Fruit fly (Drosophila melanogaster) whole organism, embryonic: ENCODE data around the gene CG6610.

Source experiments
- Adf1 ChIP-seq: fragments of 200-800 bp; sonication (Bioruptor generic); IDR thresholded peaks from 2 replicates; pipeline ENCODE4 v1.3.6; 2022; ENCODE audit warnings: missing biosample characterization, missing genetic modification characterization
- Atf-2 ChIP-seq: fragments of 200-800 bp; sonication (Bioruptor generic); optimal IDR thresholded peaks from 2 replicates; lab custom pipeline; 2016; ENCODE audit warnings: missing biosample characterization, missing genetic modification characterization
- Atf6 ChIP-seq: fragments of 200-800 bp; sonication (Bioruptor generic); IDR thresholded peaks from 2 replicates; pipeline ENCODE4 v1.3.6; 2022; ENCODE audit warnings: missing biosample characterization, missing genetic modification characterization
- CG1024 ChIP-seq: fragments of 200-800 bp; sonication (Bioruptor generic); IDR thresholded peaks from 2 replicates; pipeline ENCODE4 v1.3.6; 2022; ENCODE audit warnings: missing biosample characterization, missing genetic modification characterization
- CG11247 ChIP-seq: fragments of 200-800 bp; sonication (Bioruptor generic); IDR thresholded peaks from 2 replicates; pipeline ENCODE4 v1.3.6; 2022; ENCODE audit warnings: missing biosample characterization, missing genetic modification characterization
- CG11398 ChIP-seq: fragments of 200-800 bp; sonication (Bioruptor generic); optimal IDR thresholded peaks from 2 replicates; lab custom pipeline; 2016; ENCODE audit warnings: missing biosample characterization, missing genetic modification characterization
- CG12219 ChIP-seq: fragments of 200-800 bp; sonication (Bioruptor generic); optimal IDR thresholded peaks from 3 replicates; lab custom pipeline; 2018; ENCODE audit warnings: missing biosample characterization, mild to moderate bottlenecking, missing genetic modification characterization
- CG13296 ChIP-seq: fragments of 200-800 bp; sonication (Bioruptor generic); optimal IDR thresholded peaks from 3 replicates; lab custom pipeline; 2018; ENCODE audit warnings: missing biosample characterization, mild to moderate bottlenecking, missing genetic modification characterization
- CG13894 ChIP-seq: fragments of 200-800 bp; sonication (Bioruptor generic); optimal IDR thresholded peaks from 3 replicates; lab custom pipeline; 2018; ENCODE audit warnings: missing biosample characterization, mild to moderate bottlenecking, missing genetic modification characterization, moderate library complexity
- CG14965 ChIP-seq: fragments of 200-800 bp; sonication (Bioruptor generic); optimal IDR thresholded peaks from 2 replicates; lab custom pipeline; 2016; ENCODE audit warnings: missing biosample characterization, missing genetic modification characterization, borderline replicate concordance
- CG15601 ChIP-seq: fragments of 200-800 bp; sonication (Bioruptor generic); optimal IDR thresholded peaks from 3 replicates; lab custom pipeline; 2019; ENCODE audit warnings: missing biosample characterization, mild to moderate bottlenecking, missing genetic modification characterization, moderate library complexity
- CG16863 ChIP-seq: fragments of 200-800 bp; sonication (Bioruptor generic); optimal IDR thresholded peaks from 3 replicates; lab custom pipeline; 2016; ENCODE audit warnings: missing biosample characterization, missing genetic modification characterization
- CG18476 ChIP-seq: fragments of 200-800 bp; sonication (Bioruptor generic); optimal IDR thresholded peaks from 2 replicates; lab custom pipeline; 2016; ENCODE audit warnings: missing biosample characterization, mild to moderate bottlenecking, missing genetic modification characterization
- CG2875 ChIP-seq: fragments of 200-800 bp; sonication (Bioruptor generic); optimal IDR thresholded peaks from 2 replicates; lab custom pipeline; 2017; ENCODE audit warnings: missing biosample characterization, mild to moderate bottlenecking, missing genetic modification characterization, missing genetic modification reagents
- CG32767 ChIP-seq: fragments of 200-800 bp; sonication (Bioruptor generic); IDR thresholded peaks from 2 replicates; pipeline ENCODE4 v1.3.6; 2022; ENCODE audit warnings: missing biosample characterization, missing genetic modification characterization
- CG34422 ChIP-seq: fragments of 200-800 bp; sonication (Bioruptor generic); IDR thresholded peaks from 3 replicates; pipeline ENCODE4 v1.3.6; 2022; ENCODE audit warnings: missing biosample characterization, missing genetic modification characterization
- CG4617 ChIP-seq: fragments of 200-800 bp; sonication (Bioruptor generic); optimal IDR thresholded peaks from 3 replicates; lab custom pipeline; 2016; ENCODE audit warnings: missing biosample characterization, missing genetic modification characterization, borderline replicate concordance
- CG6689 ChIP-seq: fragments of 200-800 bp; sonication (Bioruptor generic); IDR thresholded peaks from 2 replicates; pipeline ENCODE4 v1.3.6; 2022; ENCODE audit warnings: missing biosample characterization, missing genetic modification characterization
- CG9215 ChIP-seq: fragments of 200-800 bp; sonication (Bioruptor generic); IDR thresholded peaks from 2 replicates; pipeline ENCODE4 v1.3.6; 2022; ENCODE audit warnings: missing biosample characterization, missing genetic modification characterization
- CG9437 ChIP-seq: fragments of 200-800 bp; sonication (Bioruptor generic); optimal IDR thresholded peaks from 2 replicates; lab custom pipeline; 2018; ENCODE audit warnings: missing biosample characterization, mild to moderate bottlenecking, missing genetic modification characterization
- D19B ChIP-seq: fragments of 200-800 bp; sonication (Bioruptor generic); optimal IDR thresholded peaks from 2 replicates; lab custom pipeline; 2017; ENCODE audit warnings: missing biosample characterization, mild to moderate bottlenecking, missing genetic modification characterization
- ERR ChIP-seq: fragments of 200-800 bp; sonication (Bioruptor generic); optimal IDR thresholded peaks from 2 replicates; lab custom pipeline; 2016; ENCODE audit warnings: missing biosample characterization, missing genetic modification characterization
- HmgD ChIP-seq: fragments of 200-800 bp; sonication (Bioruptor generic); optimal IDR thresholded peaks from 3 replicates; lab custom pipeline; 2016; ENCODE audit warnings: missing biosample characterization, missing genetic modification characterization
- Lim3 ChIP-seq: fragments of 200-800 bp; sonication (Bioruptor generic); IDR thresholded peaks from 2 replicates; pipeline ENCODE4 v1.3.6; 2022; ENCODE audit warnings: missing biosample characterization, missing genetic modification characterization
- Mad ChIP-seq: fragments of 200-800 bp; sonication (Bioruptor generic); optimal IDR thresholded peaks from 2 replicates; lab custom pipeline; 2016; ENCODE audit warnings: missing biosample characterization, missing genetic modification characterization
- Side ChIP-seq: fragments of 200-800 bp; sonication (Bioruptor generic); optimal IDR thresholded peaks from 2 replicates; lab custom pipeline; 2016; ENCODE audit warnings: missing biosample characterization, missing genetic modification characterization
- Six4 ChIP-seq: fragments of 200-800 bp; sonication (Bioruptor generic); optimal IDR thresholded peaks from 2 replicates; lab custom pipeline; 2016; ENCODE audit warnings: missing biosample characterization, missing genetic modification characterization
- Sry-δ ChIP-seq: fragments of 200-800 bp; sonication (Bioruptor generic); optimal IDR thresholded peaks from 2 replicates; lab custom pipeline; 2016; ENCODE audit warnings: missing biosample characterization, missing genetic modification characterization
- Stat92E ChIP-seq, 3 experiments: fragments of >200 bp in 2 of 3; fragments of 200-800 bp in 1 of 3; sonication (Bioruptor generic) in 1 of 3; optimal IDR thresholded peaks; 2 replicates each; lab custom pipeline; 2017 to 2019; ENCODE audit warnings: missing biosample characterization in 3 of 3, missing genetic modification characterization in 3 of 3, mild to moderate bottlenecking in 1 of 3, moderate library complexity in 1 of 3
- ac ChIP-seq: fragments of 200-800 bp; sonication (Bioruptor generic); optimal IDR thresholded peaks from 3 replicates; lab custom pipeline; 2017; ENCODE audit warnings: missing biosample characterization, mild to moderate bottlenecking, missing genetic modification characterization
- dysf ChIP-seq: fragments of 200-800 bp; sonication (Bioruptor generic); IDR thresholded peaks from 3 replicates; pipeline ENCODE4 v1.3.6; 2022; ENCODE audit warnings: missing biosample characterization, missing genetic modification characterization
- exex ChIP-seq: fragments of 200-800 bp; sonication (Bioruptor generic); optimal IDR thresholded peaks from 4 replicates; lab custom pipeline; 2018; ENCODE audit warnings: missing biosample characterization, mild to moderate bottlenecking, missing genetic modification characterization, moderate library complexity
- ftz-f1 ChIP-seq: fragments of 200-800 bp; sonication (Bioruptor generic); optimal IDR thresholded peaks from 2 replicates; lab custom pipeline; 2016; ENCODE audit warnings: missing biosample characterization, missing genetic modification characterization
- gsb-n ChIP-seq: fragments of 200-800 bp; sonication (Bioruptor generic); optimal IDR thresholded peaks from 3 replicates; lab custom pipeline; 2018; ENCODE audit warnings: missing biosample characterization, mild to moderate bottlenecking, missing genetic modification characterization
- ind ChIP-seq: fragments of 200-800 bp; sonication (Bioruptor generic); optimal IDR thresholded peaks from 3 replicates; lab custom pipeline; 2016; ENCODE audit warnings: missing biosample characterization, missing genetic modification characterization
- jigr1 ChIP-seq: fragments of 200-800 bp; sonication (Bioruptor generic); IDR thresholded peaks from 3 replicates; pipeline ENCODE4 v1.3.6; 2022; ENCODE audit warnings: missing biosample characterization, missing genetic modification characterization
- kay ChIP-seq: fragments of 200-800 bp; sonication (Bioruptor generic); optimal IDR thresholded peaks from 2 replicates; lab custom pipeline; 2016; ENCODE audit warnings: missing biosample characterization, missing genetic modification characterization
- maf-S ChIP-seq: fragments of 200-800 bp; sonication (Bioruptor generic); optimal IDR thresholded peaks from 2 replicates; lab custom pipeline; 2016; ENCODE audit warnings: missing biosample characterization, missing genetic modification characterization
- pan ChIP-seq, 4 experiments: fragments of >200 bp in 3 of 4; fragments of 200-800 bp in 1 of 4; sonication (Bioruptor generic) in 1 of 4; optimal IDR thresholded peaks in 3 of 4; IDR thresholded peaks in 1 of 4; 2 replicates each; pipeline versions ENCODE4 v1.3.6 to Lab custom; 2017 to 2022; ENCODE audit warnings: missing biosample characterization in 2 of 4, missing genetic modification characterization in 2 of 4, mixed read lengths in 1 of 4
- peb ChIP-seq: fragments of 200-800 bp; sonication (Bioruptor generic); IDR thresholded peaks from 2 replicates; pipeline ENCODE4 v1.3.6; 2022; ENCODE audit warnings: missing biosample characterization, missing genetic modification characterization
- phol ChIP-seq: fragments of 200-800 bp; sonication (Bioruptor generic); optimal IDR thresholded peaks from 3 replicates; lab custom pipeline; 2018; ENCODE audit warnings: missing biosample characterization, mild to moderate bottlenecking, missing genetic modification characterization, moderate library complexity
- repo ChIP-seq: fragments of 200-800 bp; sonication (Bioruptor generic); optimal IDR thresholded peaks from 2 replicates; lab custom pipeline; 2016; ENCODE audit warnings: missing biosample characterization, missing genetic modification characterization
- sd ChIP-seq: fragments of 200-800 bp; sonication (Bioruptor generic); optimal IDR thresholded peaks from 3 replicates; lab custom pipeline; 2018; ENCODE audit warnings: missing biosample characterization, mild to moderate bottlenecking, missing genetic modification characterization, moderate library complexity
- sna ChIP-seq: fragments of 200-800 bp; sonication (Bioruptor generic); IDR thresholded peaks from 2 replicates; pipeline ENCODE4 v1.3.6; 2022; ENCODE audit warnings: missing biosample characterization, missing genetic modification characterization; ENCODE audit not compliant: partially characterized antibody
- tll ChIP-seq, 2 experiments: fragments of 200-800 bp in 1 of 2; fragments of >200 bp in 1 of 2; sonication (Bioruptor generic) in 1 of 2; optimal IDR thresholded peaks; 2 replicates each; lab custom pipeline; 2017 to 2019; ENCODE audit warnings: missing biosample characterization in 2 of 2, missing genetic modification characterization in 2 of 2, mild to moderate bottlenecking in 1 of 2, moderate library complexity in 1 of 2
- tna ChIP-seq: fragments of 200-800 bp; sonication (Bioruptor generic); IDR thresholded peaks from 2 replicates; pipeline ENCODE4 v1.3.6; 2022; ENCODE audit warnings: missing biosample characterization, missing genetic modification characterization; ENCODE audit not compliant: partially characterized antibody
- toy ChIP-seq: fragments of 200-800 bp; sonication (Bioruptor generic); IDR thresholded peaks from 2 replicates; pipeline ENCODE4 v1.3.6; 2022; ENCODE audit warnings: missing biosample characterization, missing genetic modification characterization
- wor ChIP-seq: fragments of 200-800 bp; sonication (Bioruptor generic); IDR thresholded peaks from 2 replicates; pipeline ENCODE4 v1.3.6; 2022; ENCODE audit warnings: missing biosample characterization, missing genetic modification characterization

CG6610 gene

DNA sequence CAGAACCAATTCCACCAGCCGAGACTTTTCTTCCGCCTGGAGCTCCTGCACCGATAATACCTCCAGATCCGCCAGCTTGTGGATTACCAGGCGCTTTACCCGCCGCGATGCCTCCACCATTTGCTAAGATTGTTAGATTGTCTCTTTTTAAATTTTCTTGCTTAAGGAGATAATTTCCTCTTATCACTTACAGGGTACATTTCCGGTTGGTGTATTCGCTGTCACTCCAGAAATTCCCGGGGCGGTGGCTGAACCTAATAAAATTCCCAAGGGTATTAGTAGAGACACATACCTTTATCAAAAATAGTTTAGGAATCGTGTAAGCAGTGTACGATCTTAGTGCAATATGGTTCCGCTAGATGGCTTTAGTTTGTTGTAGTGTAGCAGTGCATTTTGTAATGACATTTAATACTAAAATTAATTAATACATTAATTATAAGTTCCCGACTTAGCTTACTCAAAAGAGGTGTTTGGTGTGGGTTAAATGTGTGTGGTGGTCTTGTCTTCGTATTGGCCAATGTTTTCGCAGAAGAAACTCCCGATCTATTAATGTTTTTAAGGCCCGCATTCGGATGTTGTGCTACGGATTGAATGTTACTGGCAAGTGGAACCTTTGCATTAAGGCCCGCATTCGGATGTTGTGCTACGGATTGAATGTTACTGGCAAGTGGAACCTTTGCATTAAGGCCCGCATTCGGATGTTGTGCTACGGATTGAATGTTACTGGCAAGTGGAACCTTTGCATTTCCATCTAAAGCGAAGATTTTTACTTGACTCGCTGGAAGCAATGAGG, 49.5 kb downstream of the CG6610 start (continued):
- TF ChIP-seq CG32767 (GFP tag; lab: Robert Waterston, UW) (peak; percentile 70; the same call in 1 of the 2 replicates), CG6689 (GFP tag; lab: Robert Waterston, UW) (peak; percentile 66), exex (tag; lab: Kevin White, UChicago) (no peak), jigr1 (GFP tag; lab: Robert Waterston, UW) (no peak), dysf (peak; percentile 79; the same call in 2 of the 3 replicates), Side (GFP tag; lab: Kevin White, UChicago) (peak; percentile 92), CG34422 (GFP tag; lab: Robert Waterston, UW) (peak; percentile 78), ac (peak; percentile 49), ERR (GFP tag; lab: Kevin White, UChicago) (peak; percentile 69), maf-S (peak; percentile 50), CG18476 (GFP tag; lab: Kevin White, UChicago) (peak; percentile 8), Six4 (peak; percentile 46), Adf1 (GFP tag; lab: Robert Waterston, UW) (peak; percentile 30; the same call in 1 of the 2 replicates), kay (GFP tag; lab: Kevin White, UChicago) (no peak), CG12219 (GFP tag; lab: Kevin White, UChicago) (peak; percentile 76), HmgD (GFP tag; lab: Kevin White, UChicago) (no peak), Atf6 (GFP tag; lab: Robert Waterston, UW) (peak; percentile 71), CG2875 (GFP tag; lab: Kevin White, UChicago) (peak; percentile 84), D19B (peak; percentile 57), ind (GFP tag; lab: Kevin White, UChicago) (peak; percentile 20), Atf-2 (no peak), CG9437 (GFP tag; lab: Kevin White, UChicago) (peak; percentile 34), gsb-n (tag; lab: Kevin White, UChicago) (peak; percentile 63), repo (GFP tag; lab: Kevin White, UChicago) (peak; percentile 64), CG13894 (tag; lab: Kevin White, UChicago) (no peak), sna (GFP tag; lab: Robert Waterston, UW) (no peak; the same call in 1 of the 2 replicates), CG14965 (peak; percentile 23), Lim3 (GFP tag; lab: Robert Waterston, UW) (no peak), CG11247 (GFP tag; lab: Robert Waterston, UW) (peak; percentile 79), ftz-f1 (GFP tag; lab: Kevin White, UChicago) (peak; percentile 12), pan (optimal IDR thresholded peaks at IDR 0.05; lab: Kevin White, UChicago) (no peak), pan (GFP tag; optimal IDR thresholded peaks at IDR 0.05 in 1 of 2, IDR thresholded peaks at IDR 0.05 in 1 of 2) (peak in 1 of 2 experiments; percentile 88), CG15601 (peak; percentile 53), CG13296 (GFP tag; lab: Kevin White, UChicago) (peak; percentile 85), wor (GFP tag; lab: Robert Waterston, UW) (peak; percentile 18; the same call in 1 of the 2 replicates), Sry-δ (GFP tag; lab: Kevin White, UChicago) (peak; percentile 31), tll (GFP tag; optimal IDR thresholded peaks at IDR 0.05; lab: Kevin White, UChicago) (peak in 1 of 2 experiments; percentile 81), sd (tag; lab: Kevin White, UChicago) (peak; percentile 10), Stat92E (GFP tag; optimal IDR thresholded peaks at IDR 0.05; lab: Kevin White, UChicago) (no peak), CG11398 (peak; percentile 55), CG4617 (GFP tag; lab: Kevin White, UChicago) (peak; percentile 1), peb (peak; percentile 52; the same call in 1 of the 2 replicates), CG9215 (peak; percentile 28; the same call in 1 of the 2 replicates), tna (no peak), Mad (GFP tag; lab: Kevin White, UChicago) (peak; percentile 27), CG16863 (peak; percentile 25), toy (GFP tag; lab: Robert Waterston, UW) (peak; percentile 69; the same call in 1 of the 2 replicates), phol (tag; lab: Kevin White, UChicago) (peak; percentile 70), CG1024 (GFP tag; lab: Robert Waterston, UW) (peak; percentile 89)
